Fruit fly (Drosophila melanogaster) whole organism, wandering third instar larva: ENCODE measurements around the gene CG11891.

Source experiments
- ey ChIP-seq: fragments of 200-800 bp; sonication (Bioruptor generic); optimal IDR thresholded peaks from 2 replicates; lab custom pipeline; 2016; ENCODE audit warnings: missing biosample characterization, missing genetic modification characterization
- lola ChIP-seq: fragments of >200 bp; optimal IDR thresholded peaks from 2 replicates; lab custom pipeline; 2017; ENCODE audit warnings: missing biosample characterization, missing genetic modification characterization

DNA sequence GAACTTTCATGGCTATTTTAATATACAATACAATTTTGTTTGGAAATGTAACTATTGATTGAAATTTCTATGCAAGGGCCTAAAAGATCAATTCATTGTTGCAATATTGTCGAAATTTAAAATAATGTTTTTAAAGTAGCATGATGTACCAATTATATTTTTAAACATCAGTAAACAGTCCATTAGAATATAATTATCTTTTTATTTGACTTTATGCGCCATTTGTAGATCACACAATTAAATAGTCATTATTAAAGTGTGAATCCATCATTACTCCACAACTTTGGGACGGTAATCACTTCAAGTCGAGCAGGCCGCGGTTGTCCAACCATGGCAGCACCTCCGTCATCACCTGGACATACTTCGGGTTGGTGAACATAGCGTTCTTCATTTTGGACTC, 40.8 kb downstream of the CG11891 start, which contains the start of gene CG31099:
- no peak for TF ChIP-seq ey (GFP tag; lab: Kevin White, UChicago)
- TF ChIP-seq lola (GFP tag; lab: Kevin White, UChicago) = no peak
